Worm (Caenorhabditis elegans) whole organism, midembryonic: ENCODE measurements around the gene ntl-4.

Experiments used
- T22C8.4 ChIP-seq: fragments of 200-800 bp; sonication (Bioruptor generic); IDR thresholded peaks from 2 replicates; pipeline ENCODE4 v1.3.6; 2022; ENCODE audit warnings: missing genetic modification characterization, missing compliant biosample characterization
- cog-1 ChIP-seq: sonication (generic microtip); optimal IDR thresholded peaks from 2 replicates; lab custom pipeline; 2016; ENCODE audit warnings: missing genetic modification characterization, missing compliant biosample characterization
- flt-1 ChIP-seq: fragments of 200-800 bp; sonication (Bioruptor generic); IDR thresholded peaks from 2 replicates; pipeline ENCODE4 v1.3.6; 2022; ENCODE audit warnings: missing genetic modification characterization, missing compliant biosample characterization
- klf-2 ChIP-seq: fragments of 200-800 bp; sonication (Bioruptor generic); conservative IDR thresholded peaks from 2 replicates; pipeline ENCODE4 v1.3.6; 2022; ENCODE audit warnings: missing genetic modification reagents, missing genetic modification characterization, missing compliant biosample characterization
- med-1 ChIP-seq: sonication (generic microtip); optimal IDR thresholded peaks from 2 replicates; lab custom pipeline; 2017; ENCODE audit warnings: missing genetic modification characterization, mild to moderate bottlenecking, missing compliant biosample characterization, antibody characterized with exemption, missing genetic modification reagents; ENCODE audit not compliant: insufficient read depth
- ref-1 ChIP-seq: fragments of 200-800 bp; sonication (Bioruptor generic); conservative IDR thresholded peaks from 2 replicates; pipeline ENCODE4 v1.3.6; 2022; ENCODE audit warnings: missing genetic modification reagents, missing genetic modification characterization, missing compliant biosample characterization
- tab-1 ChIP-seq: fragments of 200-800 bp; sonication (Bioruptor generic); IDR thresholded peaks from 2 replicates; pipeline ENCODE4 v1.3.6; 2022; ENCODE audit warnings: missing genetic modification characterization, missing compliant biosample characterization
- ztf-23 ChIP-seq: fragments of 200-800 bp; sonication (Bioruptor generic); IDR thresholded peaks from 2 replicates; pipeline ENCODE4 v1.3.6; 2022; ENCODE audit warnings: missing genetic modification reagents, missing genetic modification characterization, missing compliant biosample characterization
- ztf-29 ChIP-seq: fragments of 200-800 bp; sonication (Bioruptor generic); IDR thresholded peaks from 2 replicates; pipeline ENCODE4 v1.3.6; 2022; ENCODE audit warnings: missing genetic modification reagents, missing genetic modification characterization, missing compliant biosample characterization

DNA sequence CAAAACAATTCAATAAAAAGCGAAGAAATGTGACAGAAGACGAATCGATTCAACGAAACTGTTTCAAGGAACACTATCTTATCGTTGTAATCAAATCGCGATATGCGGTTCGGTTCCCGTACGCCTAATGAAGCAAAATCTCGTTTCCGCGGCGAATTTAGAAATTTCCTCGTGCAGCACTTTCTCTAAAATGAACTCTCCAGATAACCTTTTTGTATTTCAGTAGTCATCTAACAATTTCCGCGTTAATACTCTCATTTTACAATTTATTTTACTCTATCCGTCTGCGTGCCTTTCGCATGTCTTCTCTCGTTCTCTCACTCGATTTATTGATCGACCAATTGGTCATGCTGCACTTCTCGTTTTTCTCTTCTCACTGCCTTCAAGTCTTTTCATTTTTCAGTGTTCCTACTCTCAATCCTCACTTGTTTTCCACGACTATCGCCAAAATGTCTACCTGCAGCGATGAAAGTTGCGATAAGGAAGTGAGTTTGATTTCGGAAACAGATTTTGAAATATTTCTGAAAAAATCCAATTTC, at the start of gene ntl-4, which contains the start of gene npp-27:
- no peak for TF ChIP-seq ref-1 (GFP tag; lab: Robert Waterston, UW)
- TF ChIP-seq cog-1: no peak
- no peak for TF ChIP-seq flt-1 (GFP tag; lab: Robert Waterston, UW)
- peak; percentile 54; the same call in 1 of the 2 replicates for TF ChIP-seq T22C8.4 (GFP tag; lab: Robert Waterston, UW)
- TF ChIP-seq tab-1: no peak
- TF ChIP-seq ztf-29: no peak
- no peak for TF ChIP-seq klf-2 (GFP tag; lab: Robert Waterston, UW)
- TF ChIP-seq ztf-23 (GFP tag; lab: Robert Waterston, UW): no peak
- TF ChIP-seq med-1 (GFP tag; lab: Kevin White, UChicago): no peak
